Worm (Caenorhabditis elegans) whole organism, young adult: ENCODE results near the gene K06H6.4.

ENCODE experiments used
- C06A6.2 ChIP-seq: fragments of 200-800 bp; sonication (Bioruptor generic); conservative IDR thresholded peaks from 2 replicates; pipeline ENCODE4 v1.3.6; 2022; ENCODE audit warnings: missing genetic modification characterization, missing compliant biosample characterization
- F22D6.2 ChIP-seq: sonication (generic microtip); optimal IDR thresholded peaks from 2 replicates; lab custom pipeline; 2016; ENCODE audit warnings: mild to moderate bottlenecking, missing genetic modification characterization, missing compliant biosample characterization
- F52B5.7 ChIP-seq: sonication (generic microtip); optimal IDR thresholded peaks from 2 replicates; lab custom pipeline; 2016; ENCODE audit warnings: mild to moderate bottlenecking, missing genetic modification characterization, missing compliant biosample characterization
- F57A8.1 ChIP-seq: fragments of 200-800 bp; sonication (Bioruptor generic); optimal IDR thresholded peaks from 2 replicates; lab custom pipeline; 2018; ENCODE audit warnings: mild to moderate bottlenecking, missing genetic modification characterization, moderate library complexity, missing compliant biosample characterization
- Y53F4B.3 ChIP-seq: fragments of 200-800 bp; sonication (Bioruptor generic); IDR thresholded peaks from 2 replicates; pipeline ENCODE4 v1.3.6; 2022; ENCODE audit warnings: missing genetic modification reagents, missing genetic modification characterization, missing compliant biosample characterization
- Y56A3A.18 ChIP-seq: fragments of 200-800 bp; sonication (Bioruptor generic); IDR thresholded peaks from 2 replicates; pipeline ENCODE4 v1.3.6; 2022; ENCODE audit warnings: missing genetic modification reagents, missing genetic modification characterization, missing compliant biosample characterization
- Y67H2A.10 ChIP-seq: fragments of 200-800 bp; sonication (Bioruptor generic); conservative IDR thresholded peaks from 2 replicates; pipeline ENCODE4 v1.3.6; 2022; ENCODE audit warnings: missing genetic modification reagents, missing genetic modification characterization, missing compliant biosample characterization
- attf-5 ChIP-seq: fragments of 200-800 bp; sonication (Bioruptor generic); optimal IDR thresholded peaks from 2 replicates; lab custom pipeline; 2018; ENCODE audit warnings: mild to moderate bottlenecking, missing genetic modification characterization, missing compliant biosample characterization
- bed-1 ChIP-seq: fragments of 200-800 bp; sonication (Bioruptor generic); IDR thresholded peaks from 2 replicates; pipeline ENCODE4 v1.3.6; 2022; ENCODE audit warnings: missing genetic modification reagents, missing genetic modification characterization, missing compliant biosample characterization
- bed-2 ChIP-seq: fragments of 200-800 bp; sonication (Bioruptor generic); IDR thresholded peaks from 2 replicates; pipeline ENCODE4 v1.3.6; 2022; ENCODE audit warnings: missing genetic modification reagents, missing genetic modification characterization, missing compliant biosample characterization
- cebp-1 ChIP-seq, 2 experiments: fragments of 200-800 bp in 1 of 2; sonication (Bioruptor generic) in 1 of 2; sonication (generic microtip) in 1 of 2; IDR thresholded peaks in 1 of 2; optimal IDR thresholded peaks in 1 of 2; 2 replicates each; pipeline versions ENCODE4 v1.3.6 to Lab custom; 2017 to 2022; ENCODE audit warnings: missing compliant biosample characterization in 2 of 2, missing genetic modification characterization in 2 of 2, mild to moderate bottlenecking in 1 of 2, missing genetic modification reagents in 1 of 2, moderate library complexity in 1 of 2
- cebp-2 ChIP-seq: fragments of 200-800 bp; sonication (Bioruptor generic); IDR thresholded peaks from 2 replicates; pipeline ENCODE4 v1.3.6; 2022; ENCODE audit warnings: missing genetic modification characterization, missing compliant biosample characterization
- chd-7 ChIP-seq: sonication (generic microtip); optimal IDR thresholded peaks from 2 replicates; lab custom pipeline; 2016; ENCODE audit warnings: mild to moderate bottlenecking, missing genetic modification characterization, moderate library complexity, missing compliant biosample characterization
- dpl-1 ChIP-seq: fragments of 150-350 bp; optimal IDR thresholded peaks from 2 replicates; lab custom pipeline; 2014; ENCODE audit warnings: missing biosample characterization, missing genetic modification reagents, missing genetic modification characterization
- gei-17 ChIP-seq: fragments of 200-800 bp; sonication (Bioruptor generic); optimal IDR thresholded peaks from 2 replicates; lab custom pipeline; 2018; ENCODE audit warnings: mild to moderate bottlenecking, missing genetic modification characterization, missing compliant biosample characterization
- hlh-26 ChIP-seq: fragments of 200-800 bp; sonication (Bioruptor generic); conservative IDR thresholded peaks from 2 replicates; pipeline ENCODE4 v1.3.6; 2022; ENCODE audit warnings: missing genetic modification reagents, missing genetic modification characterization, missing compliant biosample characterization
- hmg-20 ChIP-seq: fragments of 200-800 bp; sonication (Bioruptor generic); IDR thresholded peaks from 2 replicates; pipeline ENCODE4 v1.3.6; 2022; ENCODE audit warnings: missing genetic modification reagents, missing genetic modification characterization, missing compliant biosample characterization
- lin-35 ChIP-seq, 3 experiments: fragments of 150-350 bp in 2 of 3; sonication (generic microtip) in 1 of 3; optimal IDR thresholded peaks; 2 replicates each; lab custom pipeline; 2014 to 2018; ENCODE audit warnings: missing biosample characterization in 3 of 3, missing genetic modification characterization in 3 of 3, missing genetic modification reagents in 3 of 3
- lin-54 ChIP-seq: fragments of 200-800 bp; sonication (Bioruptor generic); optimal IDR thresholded peaks from 2 replicates; lab custom pipeline; 2018; ENCODE audit warnings: mild to moderate bottlenecking, missing genetic modification characterization, missing compliant biosample characterization
- lir-1 ChIP-seq: fragments of 200-800 bp; sonication (Bioruptor generic); conservative IDR thresholded peaks from 2 replicates; pipeline ENCODE4 v1.3.6; 2022; ENCODE audit warnings: missing genetic modification reagents, missing genetic modification characterization, missing compliant biosample characterization
- madf-10 ChIP-seq: sonication (generic microtip); optimal IDR thresholded peaks from 2 replicates; lab custom pipeline; 2016; ENCODE audit warnings: mild to moderate bottlenecking, missing genetic modification characterization, missing compliant biosample characterization
- madf-3 ChIP-seq: fragments of 200-800 bp; sonication (Bioruptor generic); IDR thresholded peaks from 2 replicates; pipeline ENCODE4 v1.3.6; 2022; ENCODE audit warnings: missing genetic modification reagents, missing genetic modification characterization, missing compliant biosample characterization
- nfyb-1 ChIP-seq: fragments of 200-800 bp; sonication (Bioruptor generic); IDR thresholded peaks from 2 replicates; pipeline ENCODE4 v1.3.6; 2022; ENCODE audit warnings: missing genetic modification reagents, missing genetic modification characterization, missing compliant biosample characterization
- nhr-80 ChIP-seq: sonication (generic microtip); optimal IDR thresholded peaks from 2 replicates; lab custom pipeline; 2016; ENCODE audit warnings: missing genetic modification characterization, missing compliant biosample characterization
- pbrm-1 ChIP-seq: fragments of 200-800 bp; sonication (Bioruptor generic); IDR thresholded peaks from 2 replicates; pipeline ENCODE4 v1.3.6; 2022; ENCODE audit warnings: missing genetic modification reagents, missing genetic modification characterization, missing compliant biosample characterization
- rec-8 ChIP-seq, 2 experiments: sonication (generic microtip); optimal IDR thresholded peaks; 2 replicates each; lab custom pipeline; 2016; ENCODE audit warnings: mild to moderate bottlenecking in 2 of 2, missing genetic modification characterization in 2 of 2, missing genetic modification reagents in 2 of 2, missing genotype in 2 of 2, missing biosample characterization in 1 of 2, missing compliant biosample characterization in 1 of 2, moderate library complexity in 1 of 2
- sea-2 ChIP-seq: fragments of 200-800 bp; sonication (Bioruptor generic); IDR thresholded peaks from 2 replicates; pipeline ENCODE4 v1.3.6; 2022; ENCODE audit warnings: missing genetic modification characterization, missing compliant biosample characterization
- snpc-1.1 ChIP-seq: sonication (generic microtip); optimal IDR thresholded peaks from 2 replicates; lab custom pipeline; 2017; ENCODE audit warnings: missing genetic modification characterization, mild to moderate bottlenecking, missing compliant biosample characterization, antibody characterized with exemption, moderate library complexity, missing genotype, missing genetic modification reagents; ENCODE audit not compliant: insufficient read depth
- snpc-3.4 ChIP-seq: sonication (generic microtip); optimal IDR thresholded peaks from 2 replicates; lab custom pipeline; 2017; ENCODE audit warnings: missing genetic modification characterization, mild to moderate bottlenecking, missing compliant biosample characterization, antibody characterized with exemption, moderate library complexity, missing genotype, missing genetic modification reagents
- ztf-28 ChIP-seq: fragments of 200-800 bp; sonication (Bioruptor generic); IDR thresholded peaks from 2 replicates; pipeline ENCODE4 v1.3.6; 2022; ENCODE audit warnings: missing genetic modification reagents, missing genetic modification characterization, missing compliant biosample characterization
- ztf-6 ChIP-seq: fragments of 200-800 bp; sonication (Bioruptor generic); IDR thresholded peaks from 2 replicates; pipeline ENCODE4 v1.3.6; 2022; ENCODE audit warnings: missing genetic modification reagents, missing genetic modification characterization, missing compliant biosample characterization

The K06H6.4 gene

DNA sequence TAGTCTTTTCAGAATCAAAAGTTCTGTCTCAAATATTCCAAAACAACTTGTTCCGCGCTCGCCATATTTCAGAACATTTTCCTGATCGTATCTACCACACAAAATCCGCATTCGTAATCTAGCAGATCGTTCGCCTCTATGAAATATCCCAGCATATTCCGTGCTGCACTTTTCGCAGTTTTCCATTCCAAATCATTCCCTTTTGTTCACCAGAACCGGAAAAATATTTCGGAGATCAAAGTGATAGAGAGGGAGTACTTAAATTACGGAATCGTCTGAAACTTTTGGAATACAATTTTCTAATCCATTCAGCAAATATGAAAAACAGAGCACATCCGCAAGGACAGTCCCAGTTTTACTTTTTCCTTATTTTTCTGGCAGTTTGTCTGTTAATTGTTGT is 8.7 kb downstream of the K06H6.4 start, which contains the start of gene K06H6.1 (continued):
- TF ChIP-seq ztf-28 (GFP tag; lab: Robert Waterston, UW), result no peak
- no peak for TF ChIP-seq bed-1 (GFP tag; lab: Robert Waterston, UW)
- no peak for TF ChIP-seq hmg-20 (GFP tag; lab: Robert Waterston, UW)
- TF ChIP-seq Y56A3A.18 (GFP tag; lab: Robert Waterston, UW), result no peak
- no peak for TF ChIP-seq C06A6.2 (GFP tag; lab: Robert Waterston, UW)

ce11 chrV:590182-590581 is 11.1 kb downstream of the K06H6.4 start, which contains the start of gene ZK488.6:
TSS of gene ZK488.6 (plus strand) at chrV:590482.
- TF ChIP-seq sea-2 (GFP tag; lab: Robert Waterston, UW), result no peak
- TF ChIP-seq lir-1 (GFP tag; lab: Robert Waterston, UW), result no peak
- no peak for TF ChIP-seq F22D6.2 (tag; lab: Kevin White, UChicago)
- TF ChIP-seq rec-8 (tag; optimal IDR thresholded peaks at IDR 0.05; lab: Kevin White, UChicago), result no peak

ce11 chrV:592959-593358 is 13.9 kb downstream of the K06H6.4 start, which contains the start of gene ZK488.5:
TSS of gene ZK488.5 (plus strand) at chrV:593259.
- TF ChIP-seq attf-5, result no peak
- TF ChIP-seq snpc-1.1 (tag; lab: Kevin White, UChicago), result no peak
- no peak for TF ChIP-seq chd-7 (tag; lab: Kevin White, UChicago)
- no peak for TF ChIP-seq pbrm-1 (GFP tag; lab: Robert Waterston, UW)
- no peak for TF ChIP-seq nfyb-1
- no peak for TF ChIP-seq bed-2 (GFP tag; lab: Robert Waterston, UW)
- no peak for TF ChIP-seq F52B5.7
- no peak for TF ChIP-seq dpl-1 (GFP tag; lab: Kevin White, UChicago)
- TF ChIP-seq lin-35 (GFP tag; optimal IDR thresholded peaks at IDR 0.05; lab: Kevin White, UChicago), result no peak
- TF ChIP-seq hlh-26 (GFP tag; lab: Robert Waterston, UW), result no peak
- TF ChIP-seq nhr-80 (tag; lab: Kevin White, UChicago), result no peak
- no peak for TF ChIP-seq lin-54
- no peak for TF ChIP-seq snpc-3.4
- no peak for TF ChIP-seq gei-17 (GFP tag; lab: Kevin White, UChicago)
- TF ChIP-seq cebp-1 (GFP tag; IDR thresholded peaks at IDR 0.05; lab: Robert Waterston, UW), result no peak
- no peak for TF ChIP-seq cebp-1 (tag; optimal IDR thresholded peaks at IDR 0.05; lab: Kevin White, UChicago)
- no peak for TF ChIP-seq ztf-6 (GFP tag; lab: Robert Waterston, UW)
- no peak for TF ChIP-seq F57A8.1 (GFP tag; lab: Kevin White, UChicago)

DNA sequence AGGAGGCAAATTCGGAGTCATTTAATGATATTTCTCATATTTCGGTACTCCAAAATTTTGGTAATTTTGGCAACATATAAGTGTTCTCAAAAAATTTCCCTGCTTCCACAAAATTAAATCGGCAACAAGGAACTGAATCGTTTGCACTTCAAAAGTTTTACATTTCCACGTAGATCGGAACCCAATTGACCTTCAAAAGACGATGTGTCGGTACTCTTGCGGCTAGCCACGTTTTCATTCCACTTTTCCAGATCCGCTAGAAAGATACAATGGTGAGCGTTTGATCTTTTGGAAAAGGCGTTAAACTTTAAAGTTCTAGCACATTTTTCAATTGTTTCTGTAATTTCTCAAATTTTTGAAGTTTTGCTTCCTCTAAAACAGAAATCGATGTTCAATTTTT is 17.8 kb downstream of the K06H6.4 start:
- no peak for TF ChIP-seq madf-3 (GFP tag; lab: Robert Waterston, UW)

ce11 chrV:597823-598222 is 18.7 kb downstream of the K06H6.4 start:
- TF ChIP-seq Y53F4B.3 (GFP tag; lab: Robert Waterston, UW), result no peak
- TF ChIP-seq snpc-3.4, result no peak
- TF ChIP-seq cebp-2 (GFP tag; lab: Robert Waterston, UW), result no peak
- no peak for TF ChIP-seq madf-10 (tag; lab: Kevin White, UChicago)
- TF ChIP-seq Y67H2A.10, result no peak
- no peak for TF ChIP-seq bed-2 (GFP tag; lab: Robert Waterston, UW)
